Worm (Caenorhabditis elegans) whole organism, late embryonic: ENCODE results near the gene sqv-8.

Source experiments
- ama-1 ChIP-seq: fragments of 150-350 bp; optimal IDR thresholded peaks from 2 replicates; lab custom pipeline; 2014
- che-1 ChIP-seq: sonication (generic microtip); optimal IDR thresholded peaks from 2 replicates; lab custom pipeline; 2016; ENCODE audit warnings: mild to moderate bottlenecking, missing genetic modification characterization, missing compliant biosample characterization
- dve-1 ChIP-seq: sonication (generic microtip); optimal IDR thresholded peaks from 2 replicates; lab custom pipeline; 2017; ENCODE audit warnings: antibody characterized with exemption, mild to moderate bottlenecking, missing genetic modification characterization, missing compliant biosample characterization
- elt-2 ChIP-seq: sonication (generic microtip); optimal IDR thresholded peaks from 2 replicates; lab custom pipeline; 2016; ENCODE audit warnings: missing genetic modification reagents, missing genetic modification characterization, missing compliant biosample characterization
- ets-4 ChIP-seq: sonication (generic microtip); optimal IDR thresholded peaks from 2 replicates; lab custom pipeline; 2016; ENCODE audit warnings: missing genetic modification characterization, missing compliant biosample characterization
- fkh-10 ChIP-seq: fragments of 150-350 bp; optimal IDR thresholded peaks from 2 replicates; lab custom pipeline; 2014; ENCODE audit warnings: missing biosample characterization, missing genetic modification reagents, missing genetic modification characterization
- hlh-30 ChIP-seq: sonication (generic microtip); optimal IDR thresholded peaks from 2 replicates; lab custom pipeline; 2017; ENCODE audit warnings: antibody characterized with exemption, missing genetic modification characterization, missing compliant biosample characterization; ENCODE audit not compliant: insufficient read depth
- lim-6 ChIP-seq: sonication (generic microtip); optimal IDR thresholded peaks from 2 replicates; lab custom pipeline; 2016; ENCODE audit warnings: missing genetic modification characterization, missing compliant biosample characterization
- pax-1 ChIP-seq: fragments of 150-350 bp; optimal IDR thresholded peaks from 2 replicates; lab custom pipeline; 2014; ENCODE audit warnings: missing biosample characterization, missing genetic modification characterization
- pha-4 ChIP-seq: fragments of 150-350 bp; optimal IDR thresholded peaks from 2 replicates; lab custom pipeline; 2018; ENCODE audit warnings: missing biosample characterization, missing genetic modification reagents, missing genetic modification characterization
- sox-4 ChIP-seq: sonication (generic microtip); optimal IDR thresholded peaks from 2 replicates; lab custom pipeline; 2017; ENCODE audit warnings: mild to moderate bottlenecking, missing genetic modification characterization, inconsistent platforms, missing compliant biosample characterization
- tbx-2 ChIP-seq: sonication (generic microtip); optimal IDR thresholded peaks from 2 replicates; lab custom pipeline; 2016; ENCODE audit warnings: missing genetic modification characterization, missing compliant biosample characterization

DNA sequence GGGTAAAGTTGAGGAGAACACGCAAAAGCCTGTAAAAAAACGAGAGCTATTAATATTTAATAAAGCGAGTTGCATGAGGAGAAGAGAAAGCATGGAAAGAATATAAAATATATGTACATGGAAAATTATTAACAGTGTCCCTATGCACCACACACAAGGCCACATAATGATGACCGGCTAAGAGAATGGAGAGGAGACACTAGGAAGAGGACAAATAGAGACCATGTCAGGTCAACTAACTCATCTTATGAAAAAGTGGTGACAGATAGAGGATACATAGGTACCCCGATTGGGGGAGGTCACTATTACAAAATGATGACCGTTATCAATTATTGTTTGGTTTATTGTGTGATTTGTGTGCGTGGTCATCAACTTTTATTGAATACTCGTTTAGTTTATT is 2.3 kb upstream of the sqv-8 start, which contains the start of gene fzr-1:
- TF ChIP-seq hlh-30 (no peak), ets-4 (tag; lab: Kevin White, UChicago) (no peak), sox-4 (tag; lab: Kevin White, UChicago) (no peak), che-1 (tag; lab: Kevin White, UChicago) (no peak), tbx-2 (no peak), elt-2 (peak; percentile 16), lim-6 (tag; lab: Kevin White, UChicago) (no peak), pha-4 (tag; lab: Kevin White, UChicago) (no peak), fkh-10 (GFP tag; lab: Kevin White, UChicago) (no peak), pax-1 (tag; lab: Kevin White, UChicago) (no peak), dve-1 (tag; lab: Kevin White, UChicago) (no peak), ama-1 (lab: Kevin White, UChicago) (no peak)
